Worm (Caenorhabditis elegans): ENCODE results near the gene clec-144.
A peak's percentile ranks its signal among the peaks of the same experiment; 100 is the strongest.
"Not testable (repeated sequence)": the region's sequence is repeated elsewhere in the genome, so short reads cannot be mapped to it uniquely, and the experiment has no call there.

DNA sequence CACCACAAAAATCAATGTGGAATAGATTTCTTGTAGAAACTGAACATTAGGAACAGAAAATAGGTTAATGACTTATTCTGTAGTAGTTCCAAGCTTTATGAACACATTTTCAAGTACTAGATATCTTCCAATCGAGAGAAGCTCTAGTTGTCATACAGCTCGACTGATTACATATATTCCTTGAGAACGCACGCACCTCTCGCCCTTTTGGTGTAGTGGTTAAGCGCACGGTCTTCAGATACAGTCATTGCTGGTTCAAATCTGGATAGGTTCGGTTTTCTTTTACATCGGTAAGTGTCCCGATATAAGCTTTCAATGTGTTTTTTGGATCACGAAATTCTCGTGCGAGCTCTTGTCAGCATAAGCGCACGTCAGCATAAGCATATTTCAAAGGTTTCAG is 7.7 kb downstream of the clec-144 start:
- TF ChIP-seq flt-1 (GFP tag; IDR thresholded peaks at IDR 0.05) (0 out of 2 replicates have a peak, but pooled peaks have one; percentile 53), ztf-23 (GFP tag; IDR thresholded peaks at IDR 0.05) (0 out of 2 replicates have a peak, but pooled peaks have one; percentile 35), tab-1 (GFP tag; IDR thresholded peaks at IDR 0.05) (0 out of 2 replicates have a peak, but pooled peaks have one; percentile 59)
- TF ChIP-seq cog-1 (tag; optimal IDR thresholded peaks at IDR 0.05); med-1 (GFP tag; optimal IDR thresholded peaks at IDR 0.05; ENCODE audit: insufficient read depth); klf-2 (GFP tag; conservative IDR thresholded peaks at IDR 0.05); ztf-29 (GFP tag; IDR thresholded peaks at IDR 0.05); T22C8.4 (GFP tag; IDR thresholded peaks at IDR 0.05); ref-1 (GFP tag; conservative IDR thresholded peaks at IDR 0.05): not testable (repeated sequence)

Data from whole organism, midembryonic.